Fruit fly (Drosophila melanogaster) whole organism, pupa: ENCODE measurements around the gene Mur89F.

ENCODE experiments used
- CG14655 ChIP-seq: fragments of 200-800 bp; sonication (Bioruptor generic); optimal IDR thresholded peaks from 3 replicates; lab custom pipeline; 2017; ENCODE audit warnings: mild to moderate bottlenecking, missing biosample characterization, missing genetic modification reagents, missing genetic modification characterization
- CG32121 ChIP-seq: fragments of 200-800 bp; sonication (Bioruptor generic); IDR thresholded peaks from 2 replicates; pipeline ENCODE4 v1.3.6; 2022; ENCODE audit warnings: missing biosample characterization, missing genetic modification characterization
- CG8159 ChIP-seq: fragments of 200-800 bp; sonication (Bioruptor generic); optimal IDR thresholded peaks from 3 replicates; lab custom pipeline; 2018; ENCODE audit warnings: missing biosample characterization, mild to moderate bottlenecking, missing genetic modification characterization, moderate library complexity
- D1 ChIP-seq: fragments of 200-800 bp; sonication (Bioruptor generic); optimal IDR thresholded peaks from 2 replicates; lab custom pipeline; 2018; ENCODE audit warnings: missing biosample characterization, mild to moderate bottlenecking, missing genetic modification characterization, moderate library complexity
- fd96Ca ChIP-seq: fragments of 200-800 bp; sonication (Bioruptor generic); IDR thresholded peaks from 3 replicates; pipeline ENCODE4 v1.3.6; 2022; ENCODE audit warnings: missing biosample characterization, missing genetic modification characterization
- rn ChIP-seq: fragments of 200-800 bp; sonication (Bioruptor generic); IDR thresholded peaks from 2 replicates; pipeline ENCODE4 v1.3.6; 2022; ENCODE audit warnings: missing biosample characterization, missing genetic modification characterization

DNA sequence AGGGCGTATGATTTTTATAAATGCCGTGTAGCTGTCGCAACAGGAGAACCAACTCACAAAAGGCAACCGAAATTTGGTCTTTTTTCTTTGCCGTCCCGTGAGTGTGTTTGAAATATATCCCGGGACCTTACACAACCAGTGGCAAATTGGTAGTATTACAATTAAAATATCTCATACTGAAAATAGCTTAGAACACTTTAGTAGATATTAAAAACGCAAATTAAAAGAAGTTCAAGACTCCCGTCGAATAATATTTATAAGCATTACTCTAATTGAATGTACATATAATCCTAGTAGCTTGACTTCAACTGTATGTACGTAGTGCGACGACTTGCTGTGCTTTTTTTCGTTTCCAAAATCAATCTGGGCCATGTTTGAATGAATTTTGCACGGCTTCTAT, 23.8 kb downstream of the Mur89F start:
- TF ChIP-seq rn (GFP tag; lab: Robert Waterston, UW) = no peak
- no peak for TF ChIP-seq CG8159 (tag; lab: Kevin White, UChicago)
- TF ChIP-seq CG32121 (GFP tag; lab: Robert Waterston, UW) = no peak
- TF ChIP-seq D1 (tag; lab: Kevin White, UChicago) = no peak
- no peak for TF ChIP-seq CG14655 (GFP tag; lab: Kevin White, UChicago)
- no peak for TF ChIP-seq fd96Ca (GFP tag; lab: Robert Waterston, UW)
